Worm (Caenorhabditis elegans) whole organism, L2 larva: ENCODE measurements around the gene T05G5.4.

ENCODE experiments used
- ceh-82 ChIP-seq: fragments of 150-350 bp; optimal IDR thresholded peaks from 2 replicates; lab custom pipeline; 2014; ENCODE audit warnings: missing biosample characterization, missing genetic modification characterization
- nhr-21 ChIP-seq: fragments of 150-350 bp; optimal IDR thresholded peaks from 2 replicates; lab custom pipeline; 2014; ENCODE audit warnings: missing biosample characterization, missing genetic modification characterization
- nhr-25 ChIP-seq: fragments of 150-350 bp; sonication (generic microtip); optimal IDR thresholded peaks from 3 replicates; lab custom pipeline; 2014; ENCODE audit warnings: missing biosample characterization, missing genetic modification characterization
- ztf-11 ChIP-seq: sonication (generic microtip); optimal IDR thresholded peaks from 2 replicates; lab custom pipeline; 2017; ENCODE audit warnings: missing biosample characterization, missing genetic modification characterization

DNA sequence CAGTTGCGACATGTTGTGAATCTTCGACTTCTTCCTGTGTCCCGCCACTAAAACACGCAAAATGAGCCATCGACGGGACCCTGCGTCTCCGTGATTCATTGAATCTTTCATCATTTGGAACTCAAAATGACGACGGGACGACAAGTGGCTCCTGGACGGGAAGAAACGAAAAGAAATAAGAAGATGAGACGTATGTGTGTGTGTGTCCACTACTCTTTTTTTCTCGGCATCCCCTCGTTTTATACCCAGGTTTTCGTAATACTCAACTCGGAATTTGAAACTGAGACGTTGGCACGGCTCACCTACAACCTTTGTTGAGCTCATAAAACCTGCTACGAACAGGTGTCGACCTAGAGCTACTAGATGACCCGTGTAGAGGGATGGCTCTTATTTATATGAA lies 4.2 kb upstream of the T05G5.4 start:
- TF ChIP-seq nhr-25 (tag; lab: Kevin White, UChicago) (no peak), nhr-21 (no peak), ztf-11 (tag; lab: Kevin White, UChicago) (no peak), ceh-82 (tag; lab: Kevin White, UChicago) (no peak)
